Fruit fly (Drosophila melanogaster) whole organism, embryonic: ENCODE results near the gene CG13032.

ENCODE experiments used
- Asciz ChIP-seq: fragments of 200-800 bp; sonication (Bioruptor generic); optimal IDR thresholded peaks from 2 replicates; lab custom pipeline; 2017; ENCODE audit warnings: missing biosample characterization, mild to moderate bottlenecking, missing genetic modification characterization, missing genetic modification reagents
- CG10209 ChIP-seq: fragments of 200-800 bp; sonication (Bioruptor generic); optimal IDR thresholded peaks from 3 replicates; lab custom pipeline; 2017; ENCODE audit warnings: missing biosample characterization, mild to moderate bottlenecking, missing genetic modification characterization, missing genetic modification reagents
- CG11695 ChIP-seq: fragments of 200-800 bp; sonication (Bioruptor generic); IDR thresholded peaks from 3 replicates; pipeline ENCODE4 v1.3.6; 2022; ENCODE audit warnings: missing biosample characterization, missing genetic modification characterization
- CG7556 ChIP-seq: fragments of 200-800 bp; sonication (Bioruptor generic); optimal IDR thresholded peaks from 2 replicates; lab custom pipeline; 2017; ENCODE audit warnings: missing biosample characterization, mild to moderate bottlenecking, missing genetic modification characterization
- peb ChIP-seq: fragments of 200-800 bp; sonication (Bioruptor generic); IDR thresholded peaks from 2 replicates; pipeline ENCODE4 v1.3.6; 2022; ENCODE audit warnings: missing biosample characterization, missing genetic modification characterization

Gene CG13032

DNA sequence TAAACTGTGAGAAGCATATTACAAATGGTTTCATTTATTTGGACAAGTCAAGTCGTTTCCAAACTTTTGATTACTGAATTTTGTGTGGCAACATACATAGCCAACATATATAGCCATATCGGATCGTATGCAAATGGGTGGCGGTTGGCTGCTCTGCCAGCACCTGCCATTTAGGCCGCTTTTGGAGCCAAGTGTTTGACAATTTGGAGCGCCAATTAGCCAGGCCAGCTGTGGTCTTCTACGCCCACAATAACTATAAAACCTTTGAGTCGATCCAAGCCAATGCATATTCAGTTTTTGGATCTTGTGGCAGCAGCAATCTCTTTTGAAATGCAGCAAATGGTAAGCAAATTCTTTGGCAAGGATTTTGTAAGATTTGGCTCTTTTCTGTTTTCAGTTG, 50.8 kb downstream of the CG13032 start, which contains the start of gene CG13031:
Gene CG13031, plus strand, starts transcription at position 301 of the 400 bp plus-strand sequence.
- TF ChIP-seq CG7556 (GFP tag; lab: Kevin White, UChicago) (no peak), CG10209 (GFP tag; lab: Kevin White, UChicago) (no peak), peb (GFP tag; lab: Robert Waterston, UW) (no peak), Asciz (GFP tag; lab: Kevin White, UChicago) (no peak), CG11695 (no peak)
